Worm (Caenorhabditis elegans) whole organism, young adult: ENCODE measurements around the gene idpp-11.

Source experiments
- F57C9.4 ChIP-seq: sonication (generic microtip); optimal IDR thresholded peaks from 2 replicates; lab custom pipeline; 2017; ENCODE audit warnings: mild to moderate bottlenecking, missing genetic modification characterization, missing compliant biosample characterization
- ama-1 ChIP-seq, 3 experiments: fragments of 150-350 bp in 1 of 3; sonication (generic microtip) in 2 of 3; optimal IDR thresholded peaks; 2 replicates each; lab custom pipeline; 2014 to 2018; ENCODE audit warnings: missing biosample characterization in 2 of 3, missing genetic modification characterization in 2 of 3, missing genetic modification reagents in 2 of 3
- lsy-27 ChIP-seq: sonication (generic microtip); optimal IDR thresholded peaks from 2 replicates; lab custom pipeline; 2017; ENCODE audit warnings: missing genetic modification characterization, mild to moderate bottlenecking, missing compliant biosample characterization, antibody characterized with exemption, missing genotype, borderline replicate concordance; ENCODE audit not compliant: insufficient read depth

- TF ChIP-seq ama-1 (optimal IDR thresholded peaks at IDR 0.05; lab: Kevin White, UChicago) = no peak
- TF ChIP-seq ama-1 (GFP tag; optimal IDR thresholded peaks at IDR 0.05; lab: Kevin White, UChicago) = no peak
- TF ChIP-seq F57C9.4 (tag; lab: Kevin White, UChicago) = no peak
- TF ChIP-seq lsy-27 (tag; lab: Kevin White, UChicago) = no peak
These were observed 25.0 kb downstream of the idpp-11 start for ce11 chrX:7867307-7867706.
